Fruit fly (Drosophila melanogaster) S2 (cell line): ENCODE measurements around the gene CG7271.

Experiments used
- CG8478 ChIP-seq: fragments of >200 bp; optimal IDR thresholded peaks from 2 replicates; lab custom pipeline; 2018
- CTCF ChIP-seq, 2 experiments: fragments of >200 bp; optimal IDR thresholded peaks; 2 replicates each; lab custom pipeline; 2018

CG7271 gene

dm6 chr3L:18626451-18627079 lies 38.0 kb downstream of the CG7271 start:
- TF ChIP-seq CTCF (optimal IDR thresholded peaks at IDR 0.05; lab: Kevin White, UChicago) (no peak), CG8478 (lab: Kevin White, UChicago) (no peak)

dm6 chr3L:18627657-18628455 lies 39.3 kb downstream of the CG7271 start:
- TF ChIP-seq CG8478 (lab: Kevin White, UChicago) (no peak), CTCF (optimal IDR thresholded peaks at IDR 0.05; lab: Kevin White, UChicago) (no peak)

- no peak for TF ChIP-seq CTCF (optimal IDR thresholded peaks at IDR 0.05; lab: Kevin White, UChicago)
- TF ChIP-seq CG8478 (lab: Kevin White, UChicago) = no peak
These were observed 39.9 kb downstream of the CG7271 start for dm6 chr3L:18628458-18628857.

- TF ChIP-seq CTCF (optimal IDR thresholded peaks at IDR 0.05; lab: Kevin White, UChicago) (no peak), CG8478 (lab: Kevin White, UChicago) (no peak)
These were observed 41.3 kb downstream of the CG7271 start for dm6 chr3L:18629874-18630273.

- no peak for TF ChIP-seq CG8478 (lab: Kevin White, UChicago)
- TF ChIP-seq CTCF (optimal IDR thresholded peaks at IDR 0.05; lab: Kevin White, UChicago) = no peak
These were observed 43.7 kb downstream of the CG7271 start for dm6 chr3L:18632187-18632635.

dm6 chr3L:18633084-18633483 lies 44.5 kb downstream of the CG7271 start:
- TF ChIP-seq CTCF (optimal IDR thresholded peaks at IDR 0.05; lab: Kevin White, UChicago) (no peak), CG8478 (lab: Kevin White, UChicago) (no peak)

- TF ChIP-seq CTCF (optimal IDR thresholded peaks at IDR 0.05; lab: Kevin White, UChicago) = no peak
These were observed 46.4 kb downstream of the CG7271 start for dm6 chr3L:18634792-18635471.

dm6 chr3L:18636782-18637181 lies 48.2 kb downstream of the CG7271 start:
- TF ChIP-seq CG8478 (lab: Kevin White, UChicago) (no peak), CTCF (optimal IDR thresholded peaks at IDR 0.05; lab: Kevin White, UChicago) (no peak)

dm6 chr3L:18637348-18637747 lies 48.8 kb downstream of the CG7271 start:
- TF ChIP-seq CTCF (optimal IDR thresholded peaks at IDR 0.05; lab: Kevin White, UChicago) (no peak), CG8478 (lab: Kevin White, UChicago) (no peak)

dm6 chr3L:18638043-18638442 lies 49.5 kb downstream of the CG7271 start:
- TF ChIP-seq CG8478 (lab: Kevin White, UChicago) = no peak
- no peak for TF ChIP-seq CTCF (optimal IDR thresholded peaks at IDR 0.05; lab: Kevin White, UChicago)

dm6 chr3L:18638487-18638886 lies 49.9 kb downstream of the CG7271 start:
- TF ChIP-seq CG8478 (lab: Kevin White, UChicago) = no peak
